Worm (Caenorhabditis elegans): Measurements from ENCODE around the gene K10D11.5.
A peak's percentile ranks its signal among the peaks of the same experiment; 100 is the strongest.

The K10D11.5 gene

ce11 chrIV:13022892-13023291, 31.2 kb upstream of the K10D11.5 start:
- TF ChIP-seq mbf-1 (tag; optimal IDR thresholded peaks at IDR 0.05) (no peak), nhr-25 (tag; optimal IDR thresholded peaks at IDR 0.05) (no peak), zag-1 (tag; optimal IDR thresholded peaks at IDR 0.05) (no peak), ztf-1 (GFP tag; conservative IDR thresholded peaks at IDR 0.05) (no peak), nhr-129 (tag; optimal IDR thresholded peaks at IDR 0.05) (no peak), sma-3 (GFP tag; optimal IDR thresholded peaks at IDR 0.05) (no peak), unc-55 (GFP tag; optimal IDR thresholded peaks at IDR 0.05) (no peak), nhr-10 (tag; optimal IDR thresholded peaks at IDR 0.05) (no peak), nhr-237 (tag; optimal IDR thresholded peaks at IDR 0.05) (no peak), ztf-11 (tag; optimal IDR thresholded peaks at IDR 0.05) (no peak), alr-1 (tag; optimal IDR thresholded peaks at IDR 0.05) (no peak), gmeb-1 (tag; optimal IDR thresholded peaks at IDR 0.05) (no peak), sem-4 (tag; optimal IDR thresholded peaks at IDR 0.05) (no peak), unc-39 (tag; optimal IDR thresholded peaks at IDR 0.05) (no peak), ceh-82 (tag; optimal IDR thresholded peaks at IDR 0.05) (no peak), aly-2 (tag; optimal IDR thresholded peaks at IDR 0.05) (no peak), C34F6.9 (tag; optimal IDR thresholded peaks at IDR 0.05) (no peak), lin-11 (tag; optimal IDR thresholded peaks at IDR 0.05) (no peak), ceh-16 (tag; optimal IDR thresholded peaks at IDR 0.05) (no peak), nhr-11 (tag; optimal IDR thresholded peaks at IDR 0.05) (no peak)

ce11 chrIV:13021006-13021405, 29.4 kb upstream of the K10D11.5 start:
- no peak for TF ChIP-seq sma-3 (GFP tag; optimal IDR thresholded peaks at IDR 0.05)
- TF ChIP-seq crh-2 (tag; optimal IDR thresholded peaks at IDR 0.05): peak; percentile 26
- TF ChIP-seq alr-1 (tag; optimal IDR thresholded peaks at IDR 0.05): no peak
- TF ChIP-seq sma-9 (GFP tag; optimal IDR thresholded peaks at IDR 0.05): peak; percentile 24
- TF ChIP-seq sma-9 (tag; optimal IDR thresholded peaks at IDR 0.05): no peak
- TF ChIP-seq Y55F3AM.14 (GFP tag; optimal IDR thresholded peaks at IDR 0.05): no peak

ce11 chrIV:13016820-13017219, 25.2 kb upstream of the K10D11.5 start:
- peak; percentile 63 for TF ChIP-seq zag-1 (tag; optimal IDR thresholded peaks at IDR 0.05)
- TF ChIP-seq nhr-10 (tag; optimal IDR thresholded peaks at IDR 0.05): no peak
- TF ChIP-seq ceh-82 (tag; optimal IDR thresholded peaks at IDR 0.05): no peak
- peak; percentile 34 for TF ChIP-seq sem-4 (tag; optimal IDR thresholded peaks at IDR 0.05)

ce11 chrIV:13015801-13016404, 24.3 kb upstream of the K10D11.5 start:
- TF ChIP-seq unc-62 (GFP tag; optimal IDR thresholded peaks at IDR 0.05) (no peak), ztf-1 (GFP tag; conservative IDR thresholded peaks at IDR 0.05) (no peak), lin-13 (GFP tag; optimal IDR thresholded peaks at IDR 0.05) (peak; percentile 30), crh-2 (tag; optimal IDR thresholded peaks at IDR 0.05) (peak; percentile 61), nhr-129 (tag; optimal IDR thresholded peaks at IDR 0.05) (peak; percentile 75), C34F6.9 (tag; optimal IDR thresholded peaks at IDR 0.05) (peak; percentile 69), sma-9 (GFP tag; optimal IDR thresholded peaks at IDR 0.05) (peak; percentile 26), sma-9 (tag; optimal IDR thresholded peaks at IDR 0.05) (no peak), elt-3 (tag; optimal IDR thresholded peaks at IDR 0.05) (no peak), sem-4 (tag; optimal IDR thresholded peaks at IDR 0.05) (peak; percentile 59), nhr-12 (tag; optimal IDR thresholded peaks at IDR 0.05) (no peak), nhr-6 (tag; optimal IDR thresholded peaks at IDR 0.05) (no peak), mab-5 (tag; optimal IDR thresholded peaks at IDR 0.05) (peak; percentile 81), ama-1 (optimal IDR thresholded peaks at IDR 0.05) (no peak), nhr-23 (tag; optimal IDR thresholded peaks at IDR 0.05) (no peak), ZK546.5 (tag; optimal IDR thresholded peaks at IDR 0.05) (no peak), F13H6.1 (tag; optimal IDR thresholded peaks at IDR 0.05) (peak; percentile 36), unc-39 (tag; optimal IDR thresholded peaks at IDR 0.05) (no peak), ztf-4 (tag; optimal IDR thresholded peaks at IDR 0.05) (no peak), egl-27 (tag; optimal IDR thresholded peaks at IDR 0.05) (no peak), ztf-11 (tag; optimal IDR thresholded peaks at IDR 0.05) (no peak), elt-1 (tag; optimal IDR thresholded peaks at IDR 0.05) (no peak), unc-55 (GFP tag; optimal IDR thresholded peaks at IDR 0.05) (peak; percentile 33), zag-1 (tag; optimal IDR thresholded peaks at IDR 0.05) (peak; percentile 61), mdl-1 (tag; optimal IDR thresholded peaks at IDR 0.05) (no peak), mbf-1 (tag; optimal IDR thresholded peaks at IDR 0.05) (no peak), Y55F3AM.14 (GFP tag; optimal IDR thresholded peaks at IDR 0.05) (no peak), lsy-2 (tag; optimal IDR thresholded peaks at IDR 0.05) (peak in 1 of 2 experiments; percentile 29), nhr-11 (tag; optimal IDR thresholded peaks at IDR 0.05) (no peak)
